Worm (Caenorhabditis elegans) whole organism, early embryonic: ENCODE results near the gene arrd-13.

ENCODE experiments used
- B0310.2 ChIP-seq: sonication (generic microtip); optimal IDR thresholded peaks from 2 replicates; lab custom pipeline; 2016; ENCODE audit warnings: mild to moderate bottlenecking, missing genetic modification characterization, missing compliant biosample characterization
- F13C5.2 ChIP-seq: sonication (generic microtip); optimal IDR thresholded peaks from 2 replicates; lab custom pipeline; 2017; ENCODE audit warnings: mild to moderate bottlenecking, missing genetic modification characterization, inconsistent platforms, missing compliant biosample characterization
- aly-1 ChIP-seq: sonication (generic microtip); optimal IDR thresholded peaks from 2 replicates; lab custom pipeline; 2016; ENCODE audit warnings: missing genetic modification characterization, missing compliant biosample characterization
- ama-1 ChIP-seq: fragments of 150-350 bp; optimal IDR thresholded peaks from 2 replicates; lab custom pipeline; 2014
- ceh-13 ChIP-seq: fragments of 200-800 bp; sonication (Bioruptor generic); optimal IDR thresholded peaks from 2 replicates; lab custom pipeline; 2018; ENCODE audit warnings: mild to moderate bottlenecking, missing genetic modification characterization, missing compliant biosample characterization
- ceh-36 ChIP-seq: sonication (generic microtip); optimal IDR thresholded peaks from 2 replicates; lab custom pipeline; 2016; ENCODE audit warnings: missing genetic modification characterization, inconsistent platforms, missing compliant biosample characterization
- ets-7 ChIP-seq: sonication (generic microtip); optimal IDR thresholded peaks from 2 replicates; lab custom pipeline; 2016; ENCODE audit warnings: missing genotype, missing genetic modification characterization, missing compliant biosample characterization
- flt-1 ChIP-seq: fragments of 200-800 bp; sonication (Bioruptor generic); IDR thresholded peaks from 2 replicates; pipeline ENCODE4 v1.3.6; 2022; ENCODE audit warnings: missing genetic modification characterization, missing compliant biosample characterization
- hmbx-1 ChIP-seq: sonication (generic microtip); optimal IDR thresholded peaks from 2 replicates; lab custom pipeline; 2016; ENCODE audit warnings: mild to moderate bottlenecking, missing genetic modification characterization, missing compliant biosample characterization
- hmg-4 ChIP-seq: fragments of 200-800 bp; sonication (Bioruptor generic); optimal IDR thresholded peaks from 2 replicates; lab custom pipeline; 2018; ENCODE audit warnings: mild to moderate bottlenecking, missing genetic modification characterization, missing compliant biosample characterization
- hnd-1 ChIP-seq: sonication (generic microtip); optimal IDR thresholded peaks from 2 replicates; lab custom pipeline; 2016; ENCODE audit warnings: missing genetic modification characterization, missing compliant biosample characterization
- pes-1 ChIP-seq: fragments of 200-800 bp; sonication (Bioruptor generic); IDR thresholded peaks from 2 replicates; pipeline ENCODE4 v1.3.6; 2022; ENCODE audit warnings: missing genetic modification reagents, missing genetic modification characterization, missing compliant biosample characterization
- scrt-1 ChIP-seq: fragments of 200-800 bp; sonication (Bioruptor generic); IDR thresholded peaks from 2 replicates; pipeline ENCODE4 v1.3.6; 2022; ENCODE audit warnings: missing genetic modification characterization, missing compliant biosample characterization
- sea-1 ChIP-seq: fragments of 200-800 bp; sonication (Bioruptor generic); conservative IDR thresholded peaks from 2 replicates; pipeline ENCODE4 v1.3.6; 2022; ENCODE audit warnings: missing genetic modification characterization, missing compliant biosample characterization
- tbx-11 ChIP-seq: fragments of 200-800 bp; sonication (Bioruptor generic); IDR thresholded peaks from 2 replicates; pipeline ENCODE4 v1.3.6; 2022; ENCODE audit warnings: missing genetic modification characterization, missing compliant biosample characterization
- tbx-37 ChIP-seq: fragments of 200-800 bp; sonication (Bioruptor generic); conservative IDR thresholded peaks from 2 replicates; pipeline ENCODE4 v1.3.6; 2022; ENCODE audit warnings: missing genetic modification reagents, missing genetic modification characterization, missing compliant biosample characterization
- tra-4 ChIP-seq: sonication (generic microtip); optimal IDR thresholded peaks from 2 replicates; lab custom pipeline; 2017; ENCODE audit warnings: missing genetic modification characterization, missing compliant biosample characterization

The arrd-13 gene

ce11 chrII:13758108-13758507 lies at the start of gene arrd-13:
TSS of gene arrd-13 (plus strand) at chrII:13758408.
- TF ChIP-seq tbx-11 (GFP tag; lab: Robert Waterston, UW): no peak
- no peak for TF ChIP-seq F13C5.2
- no peak for TF ChIP-seq hmg-4 (GFP tag; lab: Kevin White, UChicago)
- TF ChIP-seq pes-1 (GFP tag; lab: Robert Waterston, UW): no peak
- no peak for TF ChIP-seq ama-1
- no peak for TF ChIP-seq hnd-1 (tag; lab: Kevin White, UChicago)
- TF ChIP-seq scrt-1 (GFP tag; lab: Robert Waterston, UW): no peak
- TF ChIP-seq ceh-36 (tag; lab: Kevin White, UChicago): no peak
- no peak for TF ChIP-seq aly-1 (tag; lab: Kevin White, UChicago)
- no peak for TF ChIP-seq sea-1 (GFP tag; lab: Robert Waterston, UW)
- no peak for TF ChIP-seq tra-4 (tag; lab: Kevin White, UChicago)

ce11 chrII:13711493-13712055 lies 46.6 kb upstream of the arrd-13 start:
- TF ChIP-seq hmg-4 (GFP tag; lab: Kevin White, UChicago) (no peak), flt-1 (GFP tag; lab: Robert Waterston, UW) (no peak)

ce11 chrII:13713239-13713638 lies 45.0 kb upstream of the arrd-13 start:
- TF ChIP-seq aly-1 (tag; lab: Kevin White, UChicago) (no peak), tra-4 (tag; lab: Kevin White, UChicago) (no peak), sea-1 (GFP tag; lab: Robert Waterston, UW) (no peak), hmbx-1 (tag; lab: Kevin White, UChicago) (no peak), ceh-36 (tag; lab: Kevin White, UChicago) (no peak), pes-1 (GFP tag; lab: Robert Waterston, UW) (no peak), ceh-13 (GFP tag; lab: Kevin White, UChicago) (no peak), B0310.2 (no peak), hnd-1 (tag; lab: Kevin White, UChicago) (no peak)

- TF ChIP-seq hmg-4 (GFP tag; lab: Kevin White, UChicago): no peak
- 0 out of 2 replicates have a peak, but pooled peaks have one; percentile 11 for TF ChIP-seq scrt-1 (GFP tag; lab: Robert Waterston, UW)
- TF ChIP-seq ceh-36 (tag; lab: Kevin White, UChicago): peak; percentile 95
These were observed 42.9 kb upstream of the arrd-13 start for ce11 chrII:13715333-13715732.

- no peak for TF ChIP-seq B0310.2
- TF ChIP-seq sea-1 (GFP tag; lab: Robert Waterston, UW): no peak
- TF ChIP-seq tra-4 (tag; lab: Kevin White, UChicago): no peak
- TF ChIP-seq ceh-36 (tag; lab: Kevin White, UChicago): no peak
- TF ChIP-seq hmg-4 (GFP tag; lab: Kevin White, UChicago): no peak
- TF ChIP-seq F13C5.2: no peak
- no peak for TF ChIP-seq tbx-11 (GFP tag; lab: Robert Waterston, UW)
- TF ChIP-seq hmbx-1 (tag; lab: Kevin White, UChicago): no peak
- TF ChIP-seq pes-1 (GFP tag; lab: Robert Waterston, UW): no peak
- TF ChIP-seq hnd-1 (tag; lab: Kevin White, UChicago): no peak
These were observed 42.5 kb upstream of the arrd-13 start, which contains the start of gene zipt-2.3 for ce11 chrII:13715733-13716132. TSS of gene zipt-2.3 (minus strand) at chrII:13715879.

- no peak for TF ChIP-seq ceh-13 (GFP tag; lab: Kevin White, UChicago)
- no peak for TF ChIP-seq sea-1 (GFP tag; lab: Robert Waterston, UW)
- no peak for TF ChIP-seq hnd-1 (tag; lab: Kevin White, UChicago)
- no peak for TF ChIP-seq B0310.2
- TF ChIP-seq ceh-36 (tag; lab: Kevin White, UChicago): no peak
These were observed 40.5 kb upstream of the arrd-13 start for ce11 chrII:13717393-13718367.

- TF ChIP-seq tbx-37 (GFP tag; lab: Robert Waterston, UW) (no peak), scrt-1 (GFP tag; lab: Robert Waterston, UW) (no peak), ceh-13 (GFP tag; lab: Kevin White, UChicago) (no peak), sea-1 (GFP tag; lab: Robert Waterston, UW) (no peak), B0310.2 (no peak), tra-4 (tag; lab: Kevin White, UChicago) (no peak), hmbx-1 (tag; lab: Kevin White, UChicago) (no peak), hnd-1 (tag; lab: Kevin White, UChicago) (no peak)
These were observed 37.6 kb upstream of the arrd-13 start for ce11 chrII:13720650-13721049.

ce11 chrII:13721218-13721617 lies 37.0 kb upstream of the arrd-13 start, which contains the start of gene sre-46:
TSS of gene sre-46 (minus strand) at chrII:13721318.
- TF ChIP-seq hnd-1 (tag; lab: Kevin White, UChicago) (no peak), pes-1 (GFP tag; lab: Robert Waterston, UW) (no peak), scrt-1 (GFP tag; lab: Robert Waterston, UW) (no peak), ceh-36 (tag; lab: Kevin White, UChicago) (no peak), ets-7 (tag; lab: Kevin White, UChicago) (no peak), B0310.2 (no peak), tbx-37 (GFP tag; lab: Robert Waterston, UW) (no peak), ceh-13 (GFP tag; lab: Kevin White, UChicago) (no peak), tbx-11 (GFP tag; lab: Robert Waterston, UW) (no peak), F13C5.2 (no peak), aly-1 (tag; lab: Kevin White, UChicago) (no peak), hmg-4 (GFP tag; lab: Kevin White, UChicago) (no peak), tra-4 (tag; lab: Kevin White, UChicago) (no peak)
